Worm (Caenorhabditis elegans) whole organism, late embryonic: Measurements from ENCODE around the gene crb-1.

ENCODE experiments used
- ahr-1 ChIP-seq: sonication (generic microtip); optimal IDR thresholded peaks from 2 replicates; lab custom pipeline; 2016; ENCODE audit warnings: missing genetic modification characterization, missing compliant biosample characterization
- ceh-9 ChIP-seq: sonication (generic microtip); optimal IDR thresholded peaks from 2 replicates; lab custom pipeline; 2016; ENCODE audit warnings: mild to moderate bottlenecking, missing genetic modification characterization, inconsistent platforms, missing compliant biosample characterization
- dmd-4 ChIP-seq: sonication (generic microtip); optimal IDR thresholded peaks from 2 replicates; lab custom pipeline; 2016; ENCODE audit warnings: borderline replicate concordance, missing genetic modification characterization, missing compliant biosample characterization
- eyg-1 ChIP-seq: sonication (generic microtip); optimal IDR thresholded peaks from 2 replicates; lab custom pipeline; 2016; ENCODE audit warnings: missing genotype, missing genetic modification characterization, missing compliant biosample characterization
- fkh-10 ChIP-seq: fragments of 150-350 bp; optimal IDR thresholded peaks from 2 replicates; lab custom pipeline; 2014; ENCODE audit warnings: missing biosample characterization, missing genetic modification reagents, missing genetic modification characterization
- lin-11 ChIP-seq: fragments of 200-800 bp; sonication (Bioruptor generic); optimal IDR thresholded peaks from 2 replicates; lab custom pipeline; 2018; ENCODE audit warnings: mild to moderate bottlenecking, missing genetic modification characterization, missing compliant biosample characterization
- nhr-11 ChIP-seq: fragments of 150-350 bp; optimal IDR thresholded peaks from 2 replicates; lab custom pipeline; 2014; ENCODE audit warnings: missing biosample characterization, missing genetic modification characterization
- pag-3 ChIP-seq: sonication (generic microtip); optimal IDR thresholded peaks from 2 replicates; lab custom pipeline; 2016; ENCODE audit warnings: missing compliant biosample characterization, missing genetic modification characterization, borderline replicate concordance
- unc-42 ChIP-seq: sonication (generic microtip); optimal IDR thresholded peaks from 2 replicates; lab custom pipeline; 2016; ENCODE audit warnings: missing genotype, missing genetic modification characterization, missing compliant biosample characterization

ce11 chrX:17427778-17428177 lies 14.0 kb upstream of the crb-1 start:
- no peak for TF ChIP-seq eyg-1 (tag; lab: Kevin White, UChicago)
- no peak for TF ChIP-seq dmd-4 (tag; lab: Kevin White, UChicago)
- TF ChIP-seq lin-11 (tag; lab: Kevin White, UChicago) = no peak
- TF ChIP-seq pag-3 (tag; lab: Kevin White, UChicago) = no peak
- no peak for TF ChIP-seq ahr-1 (tag; lab: Kevin White, UChicago)
- TF ChIP-seq nhr-11 (tag; lab: Kevin White, UChicago) = no peak
- no peak for TF ChIP-seq fkh-10 (GFP tag; lab: Kevin White, UChicago)
- TF ChIP-seq ceh-9 (tag; lab: Kevin White, UChicago) = no peak
- TF ChIP-seq unc-42 (tag; lab: Kevin White, UChicago) = no peak
